Fruit fly (Drosophila melanogaster) whole organism, prepupa: Measurements from ENCODE around the gene CG4497.
A peak's percentile ranks its signal among the peaks of the same experiment; 100 is the strongest.

ENCODE experiments used
- Blimp-1 ChIP-seq: fragments of 200-800 bp; sonication (Bioruptor generic); optimal IDR thresholded peaks from 3 replicates; lab custom pipeline; 2017; ENCODE audit warnings: missing biosample characterization, missing genetic modification characterization, mild to moderate bottlenecking, moderate library complexity, missing genetic modification reagents
- CG10631 ChIP-seq: fragments of 200-800 bp; sonication (Bioruptor generic); optimal IDR thresholded peaks from 2 replicates; lab custom pipeline; 2016; ENCODE audit warnings: missing biosample characterization, missing genetic modification characterization
- CG11294 ChIP-seq: fragments of 200-800 bp; sonication (Bioruptor generic); IDR thresholded peaks from 2 replicates; pipeline ENCODE4 v1.3.6; 2022; ENCODE audit warnings: missing biosample characterization, missing genetic modification characterization
- CG11762 ChIP-seq: fragments of 200-800 bp; sonication (Bioruptor generic); optimal IDR thresholded peaks from 3 replicates; lab custom pipeline; 2016; ENCODE audit warnings: missing biosample characterization, missing genetic modification characterization; ENCODE audit not compliant: insufficient read depth
- CG11902 ChIP-seq: fragments of 200-800 bp; sonication (Bioruptor generic); optimal IDR thresholded peaks from 3 replicates; lab custom pipeline; 2016; ENCODE audit warnings: missing biosample characterization, missing genetic modification characterization
- CG15336 ChIP-seq: fragments of 200-800 bp; sonication (Bioruptor generic); IDR thresholded peaks from 2 replicates; pipeline ENCODE4 v1.3.6; 2022; ENCODE audit warnings: missing biosample characterization, missing genetic modification characterization
- CG16779 ChIP-seq: fragments of 200-800 bp; sonication (Bioruptor generic); optimal IDR thresholded peaks from 3 replicates; lab custom pipeline; 2017; ENCODE audit warnings: missing biosample characterization, mild to moderate bottlenecking, missing genetic modification characterization
- CG3032 ChIP-seq: fragments of 200-800 bp; optimal IDR thresholded peaks from 2 replicates; lab custom pipeline; 2019; ENCODE audit warnings: missing biosample characterization, mild to moderate bottlenecking, missing genetic modification characterization, moderate library complexity
- CG31627 ChIP-seq: fragments of 200-800 bp; sonication (Bioruptor generic); optimal IDR thresholded peaks from 3 replicates; lab custom pipeline; 2016; ENCODE audit warnings: missing biosample characterization, missing genetic modification characterization
- CG32006 ChIP-seq: fragments of 200-800 bp; sonication (Bioruptor generic); optimal IDR thresholded peaks from 3 replicates; lab custom pipeline; 2017; ENCODE audit warnings: missing biosample characterization, mild to moderate bottlenecking, missing genetic modification characterization
- CG34406 ChIP-seq: fragments of 200-800 bp; sonication (Bioruptor generic); optimal IDR thresholded peaks from 3 replicates; lab custom pipeline; 2016; ENCODE audit warnings: missing biosample characterization, missing genetic modification characterization
- CG3919 ChIP-seq: fragments of 200-800 bp; sonication (Bioruptor generic); optimal IDR thresholded peaks from 3 replicates; lab custom pipeline; 2016; ENCODE audit warnings: missing biosample characterization, missing genetic modification characterization
- CG4318 ChIP-seq: fragments of 200-800 bp; sonication (Bioruptor generic); optimal IDR thresholded peaks from 3 replicates; lab custom pipeline; 2017; ENCODE audit warnings: missing biosample characterization, mild to moderate bottlenecking, missing genetic modification characterization
- CG6163 ChIP-seq: fragments of 200-800 bp; sonication (Bioruptor generic); IDR thresholded peaks from 3 replicates; pipeline ENCODE4 v1.3.6; 2022; ENCODE audit warnings: missing biosample characterization, missing genetic modification characterization
- CG6276 ChIP-seq: fragments of 200-800 bp; sonication (Bioruptor generic); optimal IDR thresholded peaks from 2 replicates; lab custom pipeline; 2017; ENCODE audit warnings: missing biosample characterization, mild to moderate bottlenecking, missing genetic modification characterization
- CG6792 ChIP-seq: fragments of 200-800 bp; sonication (Bioruptor generic); optimal IDR thresholded peaks from 3 replicates; lab custom pipeline; 2016; ENCODE audit warnings: missing biosample characterization, missing genetic modification characterization
- CG6808 ChIP-seq: fragments of 200-800 bp; sonication (Bioruptor generic); optimal IDR thresholded peaks from 3 replicates; lab custom pipeline; 2017; ENCODE audit warnings: missing biosample characterization, missing genetic modification characterization, mild to moderate bottlenecking, moderate library complexity, missing genetic modification reagents
- CG6854 ChIP-seq: fragments of 200-800 bp; sonication (Bioruptor generic); optimal IDR thresholded peaks from 2 replicates; lab custom pipeline; 2017; ENCODE audit warnings: missing biosample characterization, mild to moderate bottlenecking, missing genetic modification characterization
- CG7368 ChIP-seq: fragments of 200-800 bp; sonication (Bioruptor generic); optimal IDR thresholded peaks from 3 replicates; lab custom pipeline; 2016; ENCODE audit warnings: missing biosample characterization, missing genetic modification characterization
- CG8319 ChIP-seq: fragments of 200-800 bp; sonication (Bioruptor generic); optimal IDR thresholded peaks from 3 replicates; lab custom pipeline; 2016; ENCODE audit warnings: missing biosample characterization, missing genetic modification characterization
- Eip75B ChIP-seq: fragments of 200-800 bp; sonication (Bioruptor generic); optimal IDR thresholded peaks from 3 replicates; lab custom pipeline; 2016; ENCODE audit warnings: missing biosample characterization, missing genetic modification characterization
- Eip78C ChIP-seq: fragments of 200-800 bp; sonication (Bioruptor generic); peaks from one replicate; lab custom pipeline; 2016; ENCODE audit warnings: missing biosample characterization, missing genetic modification characterization
- Eip93F ChIP-seq: fragments of 200-800 bp; sonication (Bioruptor generic); optimal IDR thresholded peaks from 2 replicates; lab custom pipeline; 2016; ENCODE audit warnings: missing biosample characterization, mild to moderate bottlenecking, missing genetic modification characterization
- Ets21C ChIP-seq: fragments of 200-800 bp; sonication (Bioruptor generic); optimal IDR thresholded peaks from 3 replicates; lab custom pipeline; 2016; ENCODE audit warnings: missing biosample characterization, missing genetic modification characterization
- Gug ChIP-seq: fragments of 200-800 bp; sonication (Bioruptor generic); IDR thresholded peaks from 2 replicates; pipeline ENCODE4 v1.3.6; 2022; ENCODE audit warnings: missing biosample characterization, missing genetic modification characterization
- Hr38 ChIP-seq: sonication (Bioruptor generic); optimal IDR thresholded peaks from 2 replicates; lab custom pipeline; 2016; ENCODE audit warnings: missing biosample characterization, missing genetic modification characterization
- Lpt ChIP-seq: fragments of 200-800 bp; sonication (Bioruptor generic); optimal IDR thresholded peaks from 3 replicates; lab custom pipeline; 2016; ENCODE audit warnings: missing biosample characterization, missing genetic modification characterization
- OdsH ChIP-seq: fragments of 200-800 bp; sonication (Bioruptor generic); optimal IDR thresholded peaks from 3 replicates; lab custom pipeline; 2016; ENCODE audit warnings: missing biosample characterization, missing genetic modification characterization
- Smox ChIP-seq: fragments of 200-800 bp; sonication (Bioruptor generic); optimal IDR thresholded peaks from 3 replicates; lab custom pipeline; 2016; ENCODE audit warnings: missing biosample characterization, missing genetic modification characterization
- Sox14 ChIP-seq: fragments of 200-800 bp; sonication (Bioruptor generic); optimal IDR thresholded peaks from 3 replicates; lab custom pipeline; 2016; ENCODE audit warnings: missing biosample characterization, missing genetic modification characterization
- acj6 ChIP-seq: fragments of 200-800 bp; sonication (Bioruptor generic); optimal IDR thresholded peaks from 3 replicates; lab custom pipeline; 2016; ENCODE audit warnings: missing biosample characterization, missing genetic modification characterization
- cyc ChIP-seq: fragments of 200-800 bp; sonication (Bioruptor generic); optimal IDR thresholded peaks from 3 replicates; lab custom pipeline; 2016; ENCODE audit warnings: missing biosample characterization, missing genetic modification characterization
- eg ChIP-seq: fragments of 200-800 bp; sonication (Bioruptor generic); IDR thresholded peaks from 3 replicates; pipeline ENCODE4 v1.3.6; 2022; ENCODE audit warnings: missing biosample characterization, missing genetic modification characterization
- fkh ChIP-seq: fragments of 200-800 bp; sonication (Bioruptor generic); optimal IDR thresholded peaks from 3 replicates; lab custom pipeline; 2017; ENCODE audit warnings: missing biosample characterization, mild to moderate bottlenecking, missing genetic modification characterization, moderate library complexity
- net ChIP-seq: fragments of 200-800 bp; sonication (Bioruptor generic); optimal IDR thresholded peaks from 3 replicates; lab custom pipeline; 2016; ENCODE audit warnings: missing biosample characterization, missing genetic modification characterization
- pdm3 ChIP-seq: fragments of 200-800 bp; sonication (Bioruptor generic); optimal IDR thresholded peaks from 3 replicates; lab custom pipeline; 2016; ENCODE audit warnings: missing biosample characterization, missing genetic modification characterization
- svp ChIP-seq: fragments of 200-800 bp; sonication (Bioruptor generic); peaks from one replicate; lab custom pipeline; 2016; ENCODE audit warnings: missing biosample characterization, missing genetic modification characterization
- topi ChIP-seq: fragments of 200-800 bp; sonication (Bioruptor generic); optimal IDR thresholded peaks from 3 replicates; lab custom pipeline; 2016; ENCODE audit warnings: missing biosample characterization, missing genetic modification characterization
- vri ChIP-seq: fragments of 200-800 bp; sonication (Bioruptor generic); optimal IDR thresholded peaks from 3 replicates; lab custom pipeline; 2016; ENCODE audit warnings: missing biosample characterization, mild to moderate bottlenecking, missing genetic modification characterization

Gene CG4497

DNA sequence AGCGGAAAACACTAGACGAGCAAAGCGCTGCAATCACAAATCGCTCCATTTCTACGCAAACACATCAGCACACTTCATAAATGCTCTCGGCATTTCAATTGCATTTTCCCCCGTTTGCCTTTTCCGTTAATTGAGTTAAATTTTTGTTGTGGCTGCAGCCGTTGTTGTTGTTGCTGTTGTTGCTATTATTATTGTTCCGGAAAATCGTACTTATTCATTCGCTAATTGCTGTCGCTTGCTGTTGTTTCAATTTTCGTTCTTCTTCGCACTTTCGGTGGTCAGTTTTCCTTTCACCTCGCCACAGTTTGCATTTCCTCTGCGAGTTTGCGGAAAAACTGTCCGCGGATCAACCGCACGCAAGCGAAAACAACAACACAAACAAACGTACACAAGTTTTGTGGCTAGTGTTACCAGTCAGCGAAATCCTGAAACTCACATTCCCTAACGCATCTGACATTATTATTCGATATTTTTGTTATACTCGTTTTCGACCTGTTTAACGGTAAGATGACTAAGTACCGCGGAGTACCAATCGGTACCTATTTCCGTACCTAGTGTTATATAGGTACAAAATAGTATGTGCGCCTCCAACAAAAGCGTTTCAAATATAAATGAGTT, 25.4 kb upstream of the CG4497 start, which contains the start of gene CG13784 (continued):
- TF ChIP-seq CG11294 (GFP tag; lab: Robert Waterston, UW) (no peak), CG6792 (GFP tag; lab: Kevin White, UChicago) (no peak), CG31627 (no peak), CG7368 (GFP tag; lab: Kevin White, UChicago) (no peak), Blimp-1 (GFP tag; lab: Kevin White, UChicago) (no peak), CG6854 (peak; percentile 43), CG16779 (tag; lab: Kevin White, UChicago) (no peak), CG6276 (GFP tag; lab: Kevin White, UChicago) (no peak)
- TF ChIP-seq, all 60 proteins: peak for 22

dm6 chr2L:7219172-7219571, 24.8 kb upstream of the CG4497 start:
- TF ChIP-seq eg (GFP tag; lab: Robert Waterston, UW) (0 out of 3 replicates have a peak, but pooled peaks have one; percentile 11), CG6163 (GFP tag; lab: Robert Waterston, UW) (0 out of 3 replicates have a peak, but pooled peaks have one; percentile 34), pdm3 (GFP tag; lab: Kevin White, UChicago) (no peak), CG3032 (no peak), CG11902 (GFP tag; lab: Kevin White, UChicago) (no peak), Eip78C (GFP tag; lab: Kevin White, UChicago) (peak; percentile 29), Blimp-1 (GFP tag; lab: Kevin White, UChicago) (no peak), CG15336 (GFP tag; lab: Robert Waterston, UW) (no peak), CG31627 (no peak), Gug (GFP tag; lab: Robert Waterston, UW) (no peak), Smox (GFP tag; lab: Kevin White, UChicago) (no peak), CG34406 (GFP tag; lab: Kevin White, UChicago) (no peak), acj6 (GFP tag; lab: Kevin White, UChicago) (no peak), CG32006 (GFP tag; lab: Kevin White, UChicago) (peak; percentile 6), vri (GFP tag; lab: Kevin White, UChicago) (no peak), svp (no peak), net (GFP tag; lab: Kevin White, UChicago) (no peak), Sox14 (GFP tag; lab: Kevin White, UChicago) (no peak), CG7368 (GFP tag; lab: Kevin White, UChicago) (no peak), CG3919 (no peak)
- TF ChIP-seq, all 60 proteins: peak for 4

- TF ChIP-seq Eip93F (GFP tag; lab: Kevin White, UChicago) (peak; percentile 8), CG6792 (GFP tag; lab: Kevin White, UChicago) (no peak), Lpt (GFP tag; lab: Kevin White, UChicago) (no peak), CG31627 (no peak), CG34406 (GFP tag; lab: Kevin White, UChicago) (no peak), CG10631 (GFP tag; lab: Kevin White, UChicago) (no peak), CG4318 (no peak), eg (GFP tag; lab: Robert Waterston, UW) (no peak), CG6163 (GFP tag; lab: Robert Waterston, UW) (0 out of 3 replicates have a peak, but pooled peaks have one; percentile 22), Eip78C (GFP tag; lab: Kevin White, UChicago) (peak; percentile 10), vri (GFP tag; lab: Kevin White, UChicago) (peak; percentile 71), pdm3 (GFP tag; lab: Kevin White, UChicago) (no peak), Eip75B (GFP tag; lab: Kevin White, UChicago) (no peak), CG15336 (GFP tag; lab: Robert Waterston, UW) (no peak), Gug (GFP tag; lab: Robert Waterston, UW) (no peak), Ets21C (GFP tag; lab: Kevin White, UChicago) (no peak), CG11762 (no peak), CG6808 (GFP tag; lab: Kevin White, UChicago) (no peak), net (GFP tag; lab: Kevin White, UChicago) (no peak), cyc (no peak), fkh (GFP tag; lab: Kevin White, UChicago) (peak; percentile 42), OdsH (no peak), Hr38 (GFP tag; lab: Kevin White, UChicago) (no peak), topi (GFP tag; lab: Kevin White, UChicago) (no peak), CG6854 (no peak), CG8319 (GFP tag; lab: Kevin White, UChicago) (no peak)
- TF ChIP-seq, all 60 proteins: peak for 5
These were observed 23.5 kb upstream of the CG4497 start for dm6 chr2L:7217931-7218330.
